Fruit fly (Drosophila melanogaster): Measurements from ENCODE around the gene CG11069.

DNA sequence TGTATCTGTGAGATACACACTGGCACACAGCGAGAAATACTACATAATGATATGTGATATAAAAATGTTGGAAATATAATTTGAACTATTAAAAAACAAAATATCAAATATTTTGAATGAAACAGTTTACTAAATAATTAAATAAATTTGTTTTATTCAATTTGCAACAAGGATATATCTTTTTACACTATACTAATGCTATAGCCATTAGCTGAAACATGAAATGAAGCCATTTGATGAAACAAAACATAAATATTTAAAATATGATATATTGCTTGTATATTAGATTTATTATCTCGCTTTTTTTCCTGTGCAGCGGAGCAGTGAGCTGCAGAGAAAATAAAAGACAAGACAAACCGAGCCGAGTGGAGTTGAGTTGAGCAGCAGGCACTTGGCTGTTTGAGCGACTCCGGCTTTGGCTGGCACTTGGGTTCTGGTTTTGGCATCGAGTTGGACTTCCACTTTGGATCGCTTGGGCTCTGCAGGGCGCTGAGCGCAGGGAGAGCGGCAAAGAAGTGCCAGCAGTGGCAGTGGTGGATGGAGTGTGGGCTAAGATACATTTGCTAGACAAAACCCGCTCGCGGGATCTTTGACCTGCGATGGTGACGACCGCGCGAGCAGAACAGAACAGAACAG, 1.1 kb upstream of the CG11069 start:
- no peak for TF ChIP-seq psq (optimal IDR thresholded peaks at IDR 0.05)
- no peak for TF ChIP-seq CG8478 (optimal IDR thresholded peaks at IDR 0.05)
